Fruit fly (Drosophila melanogaster) whole organism, embryonic: ENCODE data around the gene KP78b.

ENCODE experiments used
- ATbp ChIP-seq: fragments of 200-800 bp; sonication (Bioruptor generic); optimal IDR thresholded peaks from 2 replicates; lab custom pipeline; 2017; ENCODE audit warnings: missing biosample characterization, mild to moderate bottlenecking, missing genetic modification characterization, missing genetic modification reagents
- Abd-B ChIP-seq: fragments of 200-800 bp; sonication (Bioruptor generic); optimal IDR thresholded peaks from 2 replicates; lab custom pipeline; 2018; ENCODE audit warnings: missing biosample characterization, mild to moderate bottlenecking, missing genetic modification characterization, moderate library complexity
- Atf-2 ChIP-seq: fragments of 200-800 bp; sonication (Bioruptor generic); optimal IDR thresholded peaks from 2 replicates; lab custom pipeline; 2016; ENCODE audit warnings: missing biosample characterization, missing genetic modification characterization
- B-H1 ChIP-seq: fragments of 200-800 bp; sonication (Bioruptor generic); IDR thresholded peaks from 3 replicates; pipeline ENCODE4 v1.3.6; 2022; ENCODE audit warnings: missing biosample characterization, missing genetic modification characterization
- CG10209 ChIP-seq: fragments of 200-800 bp; sonication (Bioruptor generic); optimal IDR thresholded peaks from 3 replicates; lab custom pipeline; 2017; ENCODE audit warnings: missing biosample characterization, mild to moderate bottlenecking, missing genetic modification characterization, missing genetic modification reagents
- CG10267 ChIP-seq: fragments of 200-800 bp; sonication (Bioruptor generic); optimal IDR thresholded peaks from 2 replicates; lab custom pipeline; 2018; ENCODE audit warnings: missing biosample characterization, mild to moderate bottlenecking, missing genetic modification characterization, moderate library complexity
- CG10366 ChIP-seq: fragments of 200-800 bp; sonication (Bioruptor generic); IDR thresholded peaks from 2 replicates; pipeline ENCODE4 v1.3.6; 2022; ENCODE audit warnings: missing biosample characterization, missing genetic modification characterization
- CG12071 ChIP-seq: fragments of 200-800 bp; sonication (Bioruptor generic); optimal IDR thresholded peaks from 3 replicates; lab custom pipeline; 2018; ENCODE audit warnings: missing biosample characterization, mild to moderate bottlenecking, missing genetic modification characterization
- CG12219 ChIP-seq: fragments of 200-800 bp; sonication (Bioruptor generic); optimal IDR thresholded peaks from 3 replicates; lab custom pipeline; 2018; ENCODE audit warnings: missing biosample characterization, mild to moderate bottlenecking, missing genetic modification characterization
- CG13894 ChIP-seq: fragments of 200-800 bp; sonication (Bioruptor generic); optimal IDR thresholded peaks from 3 replicates; lab custom pipeline; 2018; ENCODE audit warnings: missing biosample characterization, mild to moderate bottlenecking, missing genetic modification characterization, moderate library complexity
- CG14441 ChIP-seq: fragments of 200-800 bp; sonication (Bioruptor generic); IDR thresholded peaks from 2 replicates; pipeline ENCODE4 v1.3.6; 2022; ENCODE audit warnings: missing biosample characterization, missing genetic modification characterization
- CG14965 ChIP-seq: fragments of 200-800 bp; sonication (Bioruptor generic); optimal IDR thresholded peaks from 2 replicates; lab custom pipeline; 2016; ENCODE audit warnings: missing biosample characterization, missing genetic modification characterization, borderline replicate concordance
- CG15601 ChIP-seq: fragments of 200-800 bp; sonication (Bioruptor generic); optimal IDR thresholded peaks from 3 replicates; lab custom pipeline; 2019; ENCODE audit warnings: missing biosample characterization, mild to moderate bottlenecking, missing genetic modification characterization, moderate library complexity
- CG17186 ChIP-seq: fragments of 200-800 bp; sonication (Bioruptor generic); optimal IDR thresholded peaks from 3 replicates; lab custom pipeline; 2017; ENCODE audit warnings: missing biosample characterization, missing genetic modification reagents, missing genetic modification characterization
- CG1792 ChIP-seq: fragments of 200-800 bp; sonication (Bioruptor generic); optimal IDR thresholded peaks from 2 replicates; lab custom pipeline; 2016; ENCODE audit warnings: missing biosample characterization, missing genetic modification characterization
- CG2889 ChIP-seq: fragments of 200-800 bp; sonication (Bioruptor generic); IDR thresholded peaks from 3 replicates; pipeline ENCODE4 v1.3.6; 2022; ENCODE audit warnings: missing biosample characterization, missing genetic modification characterization
- CG31365 ChIP-seq: fragments of 200-800 bp; sonication (Bioruptor generic); optimal IDR thresholded peaks from 2 replicates; lab custom pipeline; 2018; ENCODE audit warnings: missing biosample characterization, mild to moderate bottlenecking, missing genetic modification characterization
- CG4617 ChIP-seq: fragments of 200-800 bp; sonication (Bioruptor generic); optimal IDR thresholded peaks from 3 replicates; lab custom pipeline; 2016; ENCODE audit warnings: missing biosample characterization, missing genetic modification characterization, borderline replicate concordance
- CG4854 ChIP-seq: fragments of 200-800 bp; sonication (Bioruptor generic); optimal IDR thresholded peaks from 2 replicates; lab custom pipeline; 2016; ENCODE audit warnings: missing biosample characterization, missing genetic modification characterization, inconsistent platforms
- CG7271 ChIP-seq: fragments of 200-800 bp; sonication (Bioruptor generic); optimal IDR thresholded peaks from 2 replicates; lab custom pipeline; 2018; ENCODE audit warnings: missing biosample characterization, mild to moderate bottlenecking, missing genetic modification characterization, moderate library complexity
- CG7372 ChIP-seq: fragments of 200-800 bp; sonication (Bioruptor generic); IDR thresholded peaks from 2 replicates; pipeline ENCODE4 v1.3.6; 2022; ENCODE audit warnings: missing biosample characterization, missing genetic modification characterization
- CG8478 ChIP-seq: fragments of >200 bp; optimal IDR thresholded peaks from 2 replicates; lab custom pipeline; 2018
- D19B ChIP-seq: fragments of 200-800 bp; sonication (Bioruptor generic); optimal IDR thresholded peaks from 2 replicates; lab custom pipeline; 2017; ENCODE audit warnings: missing biosample characterization, mild to moderate bottlenecking, missing genetic modification characterization
- Doc3 ChIP-seq: fragments of 200-800 bp; sonication (Bioruptor generic); IDR thresholded peaks from 3 replicates; pipeline ENCODE4 v1.3.6; 2022; ENCODE audit warnings: missing biosample characterization, missing genetic modification characterization; ENCODE audit not compliant: partially characterized antibody
- ERR ChIP-seq: fragments of 200-800 bp; sonication (Bioruptor generic); optimal IDR thresholded peaks from 2 replicates; lab custom pipeline; 2016; ENCODE audit warnings: missing biosample characterization, missing genetic modification characterization
- Eip74EF ChIP-seq, 2 experiments: fragments of 200-800 bp in 1 of 2; fragments of >200 bp in 1 of 2; sonication (Bioruptor generic) in 1 of 2; optimal IDR thresholded peaks; 2 replicates each; lab custom pipeline; 2017 to 2019; ENCODE audit warnings: missing biosample characterization in 2 of 2, missing genetic modification characterization in 2 of 2, mild to moderate bottlenecking in 1 of 2, moderate library complexity in 1 of 2
- Gsc ChIP-seq: fragments of 200-800 bp; sonication (Bioruptor generic); IDR thresholded peaks from 2 replicates; pipeline ENCODE4 v1.3.6; 2022; ENCODE audit warnings: missing biosample characterization, missing genetic modification characterization
- Meics ChIP-seq: fragments of 200-800 bp; sonication (Bioruptor generic); optimal IDR thresholded peaks from 2 replicates; lab custom pipeline; 2017; ENCODE audit warnings: missing biosample characterization, mild to moderate bottlenecking, missing genetic modification characterization
- Myb ChIP-seq: fragments of 200-800 bp; sonication (Bioruptor generic); optimal IDR thresholded peaks from 2 replicates; lab custom pipeline; 2016; ENCODE audit warnings: missing biosample characterization, missing genetic modification characterization
- Poxn ChIP-seq: fragments of 200-800 bp; sonication (Bioruptor generic); IDR thresholded peaks from 2 replicates; pipeline ENCODE4 v1.3.6; 2022; ENCODE audit warnings: missing biosample characterization, missing genetic modification characterization
- Ravus ChIP-seq: fragments of 200-800 bp; sonication (Bioruptor generic); IDR thresholded peaks from 2 replicates; pipeline ENCODE4 v1.3.6; 2022; ENCODE audit warnings: missing biosample characterization, missing genetic modification characterization
- Scr ChIP-seq: fragments of 200-800 bp; sonication (Bioruptor generic); IDR thresholded peaks from 2 replicates; pipeline ENCODE4 v1.3.6; 2022; ENCODE audit warnings: missing biosample characterization, missing genetic modification characterization; ENCODE audit not compliant: partially characterized antibody
- Sox102F ChIP-seq: fragments of 200-800 bp; sonication (Bioruptor generic); optimal IDR thresholded peaks from 2 replicates; lab custom pipeline; 2018; ENCODE audit warnings: missing biosample characterization, mild to moderate bottlenecking, missing genetic modification characterization, moderate library complexity
- bab2 ChIP-seq: fragments of 200-800 bp; sonication (Bioruptor generic); optimal IDR thresholded peaks from 2 replicates; lab custom pipeline; 2016; ENCODE audit warnings: missing biosample characterization, missing genetic modification characterization
- bbx ChIP-seq: fragments of 200-800 bp; sonication (Bioruptor generic); IDR thresholded peaks from 2 replicates; pipeline ENCODE4 v1.3.6; 2022; ENCODE audit warnings: missing biosample characterization, missing genetic modification characterization; ENCODE audit not compliant: partially characterized antibody
- bigmax ChIP-seq: fragments of 200-800 bp; sonication (Bioruptor generic); optimal IDR thresholded peaks from 2 replicates; lab custom pipeline; 2018; ENCODE audit warnings: missing biosample characterization, mild to moderate bottlenecking, missing genetic modification characterization
- bowl ChIP-seq: fragments of 200-800 bp; sonication (Bioruptor generic); IDR thresholded peaks from 2 replicates; pipeline ENCODE4 v1.3.6; 2022; ENCODE audit warnings: missing biosample characterization, missing genetic modification characterization
- crol ChIP-seq: fragments of 200-800 bp; sonication (Bioruptor generic); IDR thresholded peaks from 2 replicates; pipeline ENCODE4 v1.3.6; 2022; ENCODE audit warnings: missing biosample characterization, missing genetic modification characterization
- fru ChIP-seq: fragments of >200 bp; optimal IDR thresholded peaks from 2 replicates; lab custom pipeline; 2017
- ftz-f1 ChIP-seq: fragments of 200-800 bp; sonication (Bioruptor generic); optimal IDR thresholded peaks from 2 replicates; lab custom pipeline; 2016; ENCODE audit warnings: missing biosample characterization, missing genetic modification characterization
- grau ChIP-seq: fragments of 200-800 bp; optimal IDR thresholded peaks from 3 replicates; lab custom pipeline; 2019; ENCODE audit warnings: missing biosample characterization, mild to moderate bottlenecking, missing genetic modification characterization, moderate library complexity
- insv ChIP-seq, 2 experiments: fragments of 200-800 bp; sonication (Bioruptor generic); optimal IDR thresholded peaks; 3 replicates each; lab custom pipeline; 2016 to 2018; ENCODE audit warnings: missing biosample characterization in 2 of 2, missing genetic modification characterization in 2 of 2
- jing ChIP-seq: fragments of 200-800 bp; sonication (Bioruptor generic); optimal IDR thresholded peaks from 2 replicates; lab custom pipeline; 2018; ENCODE audit warnings: missing biosample characterization, mild to moderate bottlenecking, missing genetic modification characterization
- kni ChIP-seq: fragments of 200-800 bp; sonication (Bioruptor generic); optimal IDR thresholded peaks from 3 replicates; lab custom pipeline; 2017; ENCODE audit warnings: mild to moderate bottlenecking, missing biosample characterization, missing genetic modification reagents, missing genetic modification characterization
- lilli ChIP-seq: fragments of 200-800 bp; sonication (Bioruptor generic); optimal IDR thresholded peaks from 3 replicates; lab custom pipeline; 2016; ENCODE audit warnings: missing biosample characterization, missing genetic modification characterization
- nom ChIP-seq: fragments of 200-800 bp; sonication (Bioruptor generic); optimal IDR thresholded peaks from 2 replicates; lab custom pipeline; 2017; ENCODE audit warnings: missing biosample characterization, missing genetic modification characterization, mild to moderate bottlenecking, moderate library complexity, missing genetic modification reagents
- pb ChIP-seq: fragments of 200-800 bp; sonication (Bioruptor generic); optimal IDR thresholded peaks from 3 replicates; lab custom pipeline; 2016; ENCODE audit warnings: missing biosample characterization, missing genetic modification characterization
- pho ChIP-seq: fragments of 200-800 bp; sonication (Bioruptor generic); optimal IDR thresholded peaks from 2 replicates; lab custom pipeline; 2016; ENCODE audit warnings: missing biosample characterization, missing genetic modification characterization
- so ChIP-seq: fragments of 200-800 bp; sonication (Bioruptor generic); IDR thresholded peaks from 3 replicates; pipeline ENCODE4 v1.3.6; 2022; ENCODE audit warnings: missing biosample characterization, missing genetic modification characterization
- stc ChIP-seq: fragments of 200-800 bp; sonication (Bioruptor generic); IDR thresholded peaks from 2 replicates; pipeline ENCODE4 v1.3.6; 2022; ENCODE audit warnings: missing biosample characterization, missing genetic modification characterization
- tin ChIP-seq: fragments of 200-800 bp; sonication (Bioruptor generic); optimal IDR thresholded peaks from 3 replicates; lab custom pipeline; 2016; ENCODE audit warnings: missing biosample characterization, missing genetic modification characterization
- wor ChIP-seq: fragments of 200-800 bp; sonication (Bioruptor generic); IDR thresholded peaks from 2 replicates; pipeline ENCODE4 v1.3.6; 2022; ENCODE audit warnings: missing biosample characterization, missing genetic modification characterization

The KP78b gene

dm6 chr3R:11368766-11369165, 15.8 kb upstream of the KP78b start (continued):
- TF ChIP-seq CG31365, result no peak
- no peak for TF ChIP-seq D19B (GFP tag; lab: Kevin White, UChicago)
- no peak for TF ChIP-seq bigmax
- peak; percentile 49 for TF ChIP-seq CG10209 (GFP tag; lab: Kevin White, UChicago)
- no peak for TF ChIP-seq nom (GFP tag; lab: Kevin White, UChicago)
- no peak for TF ChIP-seq Eip74EF (GFP tag; optimal IDR thresholded peaks at IDR 0.05; lab: Kevin White, UChicago)
- TF ChIP-seq insv (GFP tag; optimal IDR thresholded peaks at IDR 0.05; lab: Kevin White, UChicago), result no peak
- no peak for TF ChIP-seq Myb (GFP tag; lab: Kevin White, UChicago)
- no peak for TF ChIP-seq ATbp (GFP tag; lab: Kevin White, UChicago)
- TF ChIP-seq CG13894, result no peak
- no peak for TF ChIP-seq Poxn (GFP tag; lab: Robert Waterston, UW)
- TF ChIP-seq ERR, result no peak
- TF ChIP-seq CG4854, result no peak
- no peak for TF ChIP-seq CG8478 (lab: Kevin White, UChicago)
- TF ChIP-seq Doc3 (GFP tag; lab: Robert Waterston, UW), result no peak
- TF ChIP-seq CG7271 (tag; lab: Kevin White, UChicago), result peak; percentile 27
- TF ChIP-seq crol, result no peak
- no peak for TF ChIP-seq CG12219 (GFP tag; lab: Kevin White, UChicago)
- no peak for TF ChIP-seq Scr (GFP tag; lab: Robert Waterston, UW)
- TF ChIP-seq wor (GFP tag; lab: Robert Waterston, UW), result no peak
- no peak for TF ChIP-seq Atf-2 (GFP tag; lab: Kevin White, UChicago)
- no peak for TF ChIP-seq Ravus
- no peak for TF ChIP-seq CG7372 (GFP tag; lab: Robert Waterston, UW)
- TF ChIP-seq CG14441 (GFP tag; lab: Robert Waterston, UW), result no peak
- TF ChIP-seq ftz-f1 (GFP tag; lab: Kevin White, UChicago), result no peak
- no peak for TF ChIP-seq B-H1 (GFP tag; lab: Robert Waterston, UW)
- no peak for TF ChIP-seq bbx (GFP tag; lab: Robert Waterston, UW)
- TF ChIP-seq bab2 (GFP tag; lab: Kevin White, UChicago), result no peak
- peak; percentile 47 for TF ChIP-seq grau (tag; lab: Kevin White, UChicago)
- no peak for TF ChIP-seq kni (GFP tag; lab: Kevin White, UChicago)
- no peak for TF ChIP-seq fru (lab: Kevin White, UChicago)
- TF ChIP-seq CG10267 (tag; lab: Kevin White, UChicago), result peak; percentile 78
- TF ChIP-seq pho, result no peak
- no peak for TF ChIP-seq so (GFP tag; lab: Robert Waterston, UW)
- TF ChIP-seq stc (GFP tag; lab: Robert Waterston, UW), result no peak
- TF ChIP-seq bowl (GFP tag; lab: Robert Waterston, UW), result no peak
- TF ChIP-seq jing (GFP tag; lab: Kevin White, UChicago), result no peak
- TF ChIP-seq Gsc (GFP tag; lab: Robert Waterston, UW), result no peak
- TF ChIP-seq Meics, result no peak
- no peak for TF ChIP-seq CG17186 (GFP tag; lab: Kevin White, UChicago)
- TF ChIP-seq CG12071 (GFP tag; lab: Kevin White, UChicago), result no peak
- TF ChIP-seq Sox102F, result no peak
- TF ChIP-seq Abd-B (GFP tag; lab: Kevin White, UChicago), result peak; percentile 45
- TF ChIP-seq CG4617, result no peak
- no peak for TF ChIP-seq pb (GFP tag; lab: Kevin White, UChicago)
- TF ChIP-seq CG15601 (tag; lab: Kevin White, UChicago), result no peak
- no peak for TF ChIP-seq CG10366 (GFP tag; lab: Robert Waterston, UW)
- TF ChIP-seq lilli (GFP tag; lab: Kevin White, UChicago), result no peak
- no peak for TF ChIP-seq CG14965 (GFP tag; lab: Kevin White, UChicago)
- TF ChIP-seq CG1792 (GFP tag; lab: Kevin White, UChicago), result no peak
- TF ChIP-seq CG2889, result no peak
- peak; percentile 23 for TF ChIP-seq tin (GFP tag; lab: Kevin White, UChicago)
